Fruit fly (Drosophila melanogaster) whole organism, prepupa: Measurements from ENCODE around the gene CG44325.

Experiments
- CG11902 ChIP-seq: fragments of 200-800 bp; sonication (Bioruptor generic); optimal IDR thresholded peaks from 3 replicates; lab custom pipeline; 2016; ENCODE audit warnings: missing biosample characterization, missing genetic modification characterization
- CG15336 ChIP-seq: fragments of 200-800 bp; sonication (Bioruptor generic); IDR thresholded peaks from 2 replicates; pipeline ENCODE4 v1.3.6; 2022; ENCODE audit warnings: missing biosample characterization, missing genetic modification characterization
- CG16779 ChIP-seq: fragments of 200-800 bp; sonication (Bioruptor generic); optimal IDR thresholded peaks from 3 replicates; lab custom pipeline; 2017; ENCODE audit warnings: missing biosample characterization, mild to moderate bottlenecking, missing genetic modification characterization
- CG6854 ChIP-seq: fragments of 200-800 bp; sonication (Bioruptor generic); optimal IDR thresholded peaks from 2 replicates; lab custom pipeline; 2017; ENCODE audit warnings: missing biosample characterization, mild to moderate bottlenecking, missing genetic modification characterization
- Ets21C ChIP-seq: fragments of 200-800 bp; sonication (Bioruptor generic); optimal IDR thresholded peaks from 3 replicates; lab custom pipeline; 2016; ENCODE audit warnings: missing biosample characterization, missing genetic modification characterization
- OdsH ChIP-seq: fragments of 200-800 bp; sonication (Bioruptor generic); optimal IDR thresholded peaks from 3 replicates; lab custom pipeline; 2016; ENCODE audit warnings: missing biosample characterization, missing genetic modification characterization
- dsx ChIP-seq: fragments of 200-800 bp; optimal IDR thresholded peaks from 3 replicates; lab custom pipeline; 2019; ENCODE audit warnings: missing biosample characterization, mild to moderate bottlenecking, missing genetic modification characterization, moderate library complexity; ENCODE audit not compliant: poor library complexity, severe bottlenecking
- esn ChIP-seq: fragments of 200-800 bp; sonication (Bioruptor generic); optimal IDR thresholded peaks from 2 replicates; lab custom pipeline; 2016; ENCODE audit warnings: missing biosample characterization, mild to moderate bottlenecking, missing genetic modification characterization, moderate library complexity
- net ChIP-seq: fragments of 200-800 bp; sonication (Bioruptor generic); optimal IDR thresholded peaks from 3 replicates; lab custom pipeline; 2016; ENCODE audit warnings: missing biosample characterization, missing genetic modification characterization
- salr ChIP-seq, 2 experiments: fragments of 200-800 bp; sonication (Bioruptor generic); optimal IDR thresholded peaks; 3 replicates each; lab custom pipeline; 2016 to 2018; ENCODE audit warnings: missing biosample characterization in 2 of 2, missing genetic modification characterization in 2 of 2, mild to moderate bottlenecking in 1 of 2
- vri ChIP-seq: fragments of 200-800 bp; sonication (Bioruptor generic); optimal IDR thresholded peaks from 3 replicates; lab custom pipeline; 2016; ENCODE audit warnings: missing biosample characterization, mild to moderate bottlenecking, missing genetic modification characterization

- peak; percentile 22 for TF ChIP-seq vri
- TF ChIP-seq CG6854 (GFP tag; lab: Kevin White, UChicago): no peak
- TF ChIP-seq CG16779 (tag; lab: Kevin White, UChicago): no peak
- TF ChIP-seq salr (GFP tag; optimal IDR thresholded peaks at IDR 0.05; lab: Kevin White, UChicago): no peak
- no peak for TF ChIP-seq dsx
- no peak for TF ChIP-seq Ets21C (GFP tag; lab: Kevin White, UChicago)
- TF ChIP-seq net: no peak
- no peak for TF ChIP-seq esn (GFP tag; lab: Kevin White, UChicago)
- no peak for TF ChIP-seq CG11902 (GFP tag; lab: Kevin White, UChicago)
- TF ChIP-seq CG15336 (GFP tag; lab: Robert Waterston, UW): no peak
- no peak for TF ChIP-seq OdsH
Observed at dm6 chrX:9108387-9108786, 30.1 kb upstream of the CG44325 start, which contains the start of gene AP-1gamma.
